Worm (Caenorhabditis elegans) whole organism, L4/young adult: ENCODE data around the gene trpp-6.

Source experiments
- W03F9.2 ChIP-seq: fragments of 150-350 bp; optimal IDR thresholded peaks from 2 replicates; lab custom pipeline; 2014; ENCODE audit warnings: missing biosample characterization, missing genetic modification characterization
- dao-5 ChIP-seq: sonication (generic microtip); optimal IDR thresholded peaks from 2 replicates; lab custom pipeline; 2016; ENCODE audit warnings: missing genotype, missing genetic modification characterization, moderate library complexity, missing compliant biosample characterization

- TF ChIP-seq W03F9.2 (tag; lab: Kevin White, UChicago) (no peak), dao-5 (tag; lab: Kevin White, UChicago) (no peak)
Observed at ce11 chrV:10006374-10006773, 14.7 kb downstream of the trpp-6 start.
